Worm (Caenorhabditis elegans) whole organism, L3 larva: ENCODE measurements around the gene zfp-1.

Experiments
- ceh-82 ChIP-seq: fragments of 150-350 bp; optimal IDR thresholded peaks from 2 replicates; lab custom pipeline; 2014; ENCODE audit warnings: missing biosample characterization, missing genetic modification characterization
- elt-2 ChIP-seq: sonication (generic microtip); optimal IDR thresholded peaks from 2 replicates; lab custom pipeline; 2016; ENCODE audit warnings: missing genetic modification reagents, mild to moderate bottlenecking, missing genetic modification characterization, missing compliant biosample characterization
- fkh-10 ChIP-seq: sonication (generic microtip); optimal IDR thresholded peaks from 2 replicates; lab custom pipeline; 2017; ENCODE audit warnings: missing biosample characterization, missing genetic modification reagents, missing genetic modification characterization
- mdl-1 ChIP-seq: fragments of 150-350 bp; optimal IDR thresholded peaks from 2 replicates; lab custom pipeline; 2014; ENCODE audit warnings: missing biosample characterization, missing genetic modification characterization
- pha-4 ChIP-seq: fragments of 150-350 bp; optimal IDR thresholded peaks from 2 replicates; lab custom pipeline; 2014; ENCODE audit warnings: missing biosample characterization, missing genetic modification reagents, missing genetic modification characterization
- tbx-2 ChIP-seq: sonication (generic microtip); optimal IDR thresholded peaks from 2 replicates; lab custom pipeline; 2016; ENCODE audit warnings: mild to moderate bottlenecking, missing genetic modification characterization, missing compliant biosample characterization
- zag-1 ChIP-seq: fragments of 150-350 bp; optimal IDR thresholded peaks from 2 replicates; lab custom pipeline; 2014; ENCODE audit warnings: missing biosample characterization, missing genetic modification characterization

DNA sequence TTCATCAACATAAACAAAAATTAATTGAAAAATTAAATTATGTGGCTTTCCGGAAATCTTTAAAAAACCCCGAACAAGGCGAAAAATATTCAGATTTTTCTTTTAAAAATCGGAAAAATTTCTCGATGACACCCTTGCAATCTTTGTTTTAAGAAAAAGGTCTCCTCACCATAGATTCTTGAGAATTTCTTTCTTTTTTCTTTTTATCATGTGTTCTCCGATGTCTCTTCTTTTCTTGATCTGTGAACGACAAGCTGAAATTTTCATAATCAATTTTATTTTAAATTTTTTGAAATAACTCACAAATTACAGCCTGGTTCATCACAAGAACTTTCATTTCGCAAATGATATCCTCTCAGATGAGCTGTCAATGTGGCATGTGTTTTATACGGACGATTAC is at the start of gene zfp-1, which contains the start of gene F54F2.14:
- no peak for TF ChIP-seq elt-2 (tag; lab: Kevin White, UChicago)
- no peak for TF ChIP-seq tbx-2 (tag; lab: Kevin White, UChicago)
- no peak for TF ChIP-seq pha-4 (tag; lab: Kevin White, UChicago)
- TF ChIP-seq ceh-82 (tag; lab: Kevin White, UChicago), result no peak
- TF ChIP-seq zag-1, result no peak
- TF ChIP-seq mdl-1, result no peak
- TF ChIP-seq fkh-10, result no peak
